Worm (Caenorhabditis elegans) whole organism, midembryonic: ENCODE results near the gene str-130.

Experiments
- T22C8.4 ChIP-seq: fragments of 200-800 bp; sonication (Bioruptor generic); IDR thresholded peaks from 2 replicates; pipeline ENCODE4 v1.3.6; 2022; ENCODE audit warnings: missing genetic modification characterization, missing compliant biosample characterization
- cog-1 ChIP-seq: sonication (generic microtip); optimal IDR thresholded peaks from 2 replicates; lab custom pipeline; 2016; ENCODE audit warnings: missing genetic modification characterization, missing compliant biosample characterization
- flt-1 ChIP-seq: fragments of 200-800 bp; sonication (Bioruptor generic); IDR thresholded peaks from 2 replicates; pipeline ENCODE4 v1.3.6; 2022; ENCODE audit warnings: missing genetic modification characterization, missing compliant biosample characterization
- klf-2 ChIP-seq: fragments of 200-800 bp; sonication (Bioruptor generic); conservative IDR thresholded peaks from 2 replicates; pipeline ENCODE4 v1.3.6; 2022; ENCODE audit warnings: missing genetic modification reagents, missing genetic modification characterization, missing compliant biosample characterization
- med-1 ChIP-seq: sonication (generic microtip); optimal IDR thresholded peaks from 2 replicates; lab custom pipeline; 2017; ENCODE audit warnings: missing genetic modification characterization, mild to moderate bottlenecking, missing compliant biosample characterization, antibody characterized with exemption, missing genetic modification reagents; ENCODE audit not compliant: insufficient read depth
- ref-1 ChIP-seq: fragments of 200-800 bp; sonication (Bioruptor generic); conservative IDR thresholded peaks from 2 replicates; pipeline ENCODE4 v1.3.6; 2022; ENCODE audit warnings: missing genetic modification reagents, missing genetic modification characterization, missing compliant biosample characterization
- tab-1 ChIP-seq: fragments of 200-800 bp; sonication (Bioruptor generic); IDR thresholded peaks from 2 replicates; pipeline ENCODE4 v1.3.6; 2022; ENCODE audit warnings: missing genetic modification characterization, missing compliant biosample characterization
- ztf-23 ChIP-seq: fragments of 200-800 bp; sonication (Bioruptor generic); IDR thresholded peaks from 2 replicates; pipeline ENCODE4 v1.3.6; 2022; ENCODE audit warnings: missing genetic modification reagents, missing genetic modification characterization, missing compliant biosample characterization
- ztf-29 ChIP-seq: fragments of 200-800 bp; sonication (Bioruptor generic); IDR thresholded peaks from 2 replicates; pipeline ENCODE4 v1.3.6; 2022; ENCODE audit warnings: missing genetic modification reagents, missing genetic modification characterization, missing compliant biosample characterization

Gene str-130

ce11 chrV:8041336-8041868 is 49.1 kb downstream of the str-130 start:
- TF ChIP-seq T22C8.4 (GFP tag; lab: Robert Waterston, UW) (no peak), ref-1 (GFP tag; lab: Robert Waterston, UW) (no peak), ztf-23 (no peak), tab-1 (GFP tag; lab: Robert Waterston, UW) (no peak), klf-2 (no peak), ztf-29 (GFP tag; lab: Robert Waterston, UW) (no peak), flt-1 (GFP tag; lab: Robert Waterston, UW) (no peak)

- TF ChIP-seq ztf-23, result no peak
- no peak for TF ChIP-seq klf-2
- no peak for TF ChIP-seq med-1 (GFP tag; lab: Kevin White, UChicago)
- TF ChIP-seq ztf-29 (GFP tag; lab: Robert Waterston, UW), result no peak
- TF ChIP-seq ref-1 (GFP tag; lab: Robert Waterston, UW), result no peak
- TF ChIP-seq flt-1 (GFP tag; lab: Robert Waterston, UW), result no peak
- TF ChIP-seq T22C8.4 (GFP tag; lab: Robert Waterston, UW), result no peak
- no peak for TF ChIP-seq tab-1 (GFP tag; lab: Robert Waterston, UW)
- no peak for TF ChIP-seq cog-1
These were observed 50.0 kb downstream of the str-130 start for ce11 chrV:8040247-8041084.

ce11 chrV:8039606-8040005 is 50.9 kb downstream of the str-130 start:
- peak; percentile 58; the same call in 1 of the 2 replicates for TF ChIP-seq flt-1 (GFP tag; lab: Robert Waterston, UW)
- no peak for TF ChIP-seq ztf-23
